Worm (Caenorhabditis elegans) whole organism, late embryonic: ENCODE results near the gene pph-6.

ENCODE experiments used
- C38D4.7 ChIP-seq: fragments of 200-800 bp; sonication (Bioruptor generic); optimal IDR thresholded peaks from 2 replicates; lab custom pipeline; 2018; ENCODE audit warnings: mild to moderate bottlenecking, missing genetic modification characterization, moderate library complexity, missing compliant biosample characterization
- F13H6.1 ChIP-seq: sonication (generic microtip); optimal IDR thresholded peaks from 2 replicates; lab custom pipeline; 2016; ENCODE audit warnings: missing genetic modification characterization, missing compliant biosample characterization
- K02D7.2 ChIP-seq: sonication (generic microtip); optimal IDR thresholded peaks from 2 replicates; lab custom pipeline; 2017; ENCODE audit warnings: mild to moderate bottlenecking, missing genetic modification characterization, missing compliant biosample characterization
- T23F11.4 ChIP-seq: fragments of 200-800 bp; sonication (Bioruptor generic); optimal IDR thresholded peaks from 2 replicates; lab custom pipeline; 2018; ENCODE audit warnings: mild to moderate bottlenecking, missing genetic modification characterization, missing compliant biosample characterization
- Y22D7AL.16 ChIP-seq: sonication (generic microtip); optimal IDR thresholded peaks from 2 replicates; lab custom pipeline; 2016; ENCODE audit warnings: missing genetic modification characterization, missing compliant biosample characterization
- ahr-1 ChIP-seq: sonication (generic microtip); optimal IDR thresholded peaks from 2 replicates; lab custom pipeline; 2016; ENCODE audit warnings: missing genetic modification characterization, missing compliant biosample characterization
- ama-1 ChIP-seq: fragments of 150-350 bp; optimal IDR thresholded peaks from 2 replicates; lab custom pipeline; 2014
- ceh-14 ChIP-seq: sonication (generic microtip); optimal IDR thresholded peaks from 2 replicates; lab custom pipeline; 2016; ENCODE audit warnings: missing genotype, missing genetic modification characterization, missing compliant biosample characterization
- ceh-2 ChIP-seq: sonication (generic microtip); optimal IDR thresholded peaks from 2 replicates; lab custom pipeline; 2016; ENCODE audit warnings: missing genotype, missing genetic modification characterization, missing compliant biosample characterization
- ceh-31 ChIP-seq: sonication (generic microtip); optimal IDR thresholded peaks from 2 replicates; lab custom pipeline; 2016; ENCODE audit warnings: missing genetic modification characterization, missing compliant biosample characterization
- ceh-34 ChIP-seq: sonication (generic microtip); optimal IDR thresholded peaks from 2 replicates; lab custom pipeline; 2016; ENCODE audit warnings: mild to moderate bottlenecking, missing genetic modification characterization, missing compliant biosample characterization
- ceh-48 ChIP-seq: sonication (generic microtip); optimal IDR thresholded peaks from 2 replicates; lab custom pipeline; 2016; ENCODE audit warnings: missing genetic modification characterization, inconsistent platforms, missing compliant biosample characterization
- che-1 ChIP-seq: sonication (generic microtip); optimal IDR thresholded peaks from 2 replicates; lab custom pipeline; 2016; ENCODE audit warnings: mild to moderate bottlenecking, missing genetic modification characterization, missing compliant biosample characterization
- dmd-4 ChIP-seq: sonication (generic microtip); optimal IDR thresholded peaks from 2 replicates; lab custom pipeline; 2016; ENCODE audit warnings: borderline replicate concordance, missing genetic modification characterization, missing compliant biosample characterization
- dve-1 ChIP-seq: sonication (generic microtip); optimal IDR thresholded peaks from 2 replicates; lab custom pipeline; 2017; ENCODE audit warnings: antibody characterized with exemption, mild to moderate bottlenecking, missing genetic modification characterization, missing compliant biosample characterization
- elt-2 ChIP-seq: sonication (generic microtip); optimal IDR thresholded peaks from 2 replicates; lab custom pipeline; 2016; ENCODE audit warnings: missing genetic modification reagents, missing genetic modification characterization, missing compliant biosample characterization
- ets-4 ChIP-seq: sonication (generic microtip); optimal IDR thresholded peaks from 2 replicates; lab custom pipeline; 2016; ENCODE audit warnings: missing genetic modification characterization, missing compliant biosample characterization
- eyg-1 ChIP-seq: sonication (generic microtip); optimal IDR thresholded peaks from 2 replicates; lab custom pipeline; 2016; ENCODE audit warnings: missing genotype, missing genetic modification characterization, missing compliant biosample characterization
- gmeb-2 ChIP-seq: sonication (generic microtip); optimal IDR thresholded peaks from 2 replicates; lab custom pipeline; 2016; ENCODE audit warnings: missing genetic modification characterization, inconsistent platforms, missing compliant biosample characterization
- hlh-30 ChIP-seq: sonication (generic microtip); optimal IDR thresholded peaks from 2 replicates; lab custom pipeline; 2017; ENCODE audit warnings: antibody characterized with exemption, missing genetic modification characterization, missing compliant biosample characterization; ENCODE audit not compliant: insufficient read depth
- lim-6 ChIP-seq: sonication (generic microtip); optimal IDR thresholded peaks from 2 replicates; lab custom pipeline; 2016; ENCODE audit warnings: missing genetic modification characterization, missing compliant biosample characterization
- mec-3 ChIP-seq: sonication (generic microtip); optimal IDR thresholded peaks from 2 replicates; lab custom pipeline; 2016; ENCODE audit warnings: borderline replicate concordance, missing genetic modification characterization, missing compliant biosample characterization
- nfya-1 ChIP-seq: sonication (generic microtip); optimal IDR thresholded peaks from 2 replicates; lab custom pipeline; 2017; ENCODE audit warnings: missing genetic modification characterization, mild to moderate bottlenecking, missing compliant biosample characterization, antibody characterized with exemption, moderate library complexity
- nhr-11 ChIP-seq: fragments of 150-350 bp; optimal IDR thresholded peaks from 2 replicates; lab custom pipeline; 2014; ENCODE audit warnings: missing biosample characterization, missing genetic modification characterization
- pros-1 ChIP-seq: fragments of 150-350 bp; optimal IDR thresholded peaks from 2 replicates; lab custom pipeline; 2014; ENCODE audit warnings: missing biosample characterization, missing genetic modification reagents, missing genetic modification characterization
- ref-2 ChIP-seq: sonication (generic microtip); optimal IDR thresholded peaks from 2 replicates; lab custom pipeline; 2016; ENCODE audit warnings: missing genetic modification characterization, missing compliant biosample characterization
- rnt-1 ChIP-seq: sonication (generic microtip); optimal IDR thresholded peaks from 2 replicates; lab custom pipeline; 2016; ENCODE audit warnings: missing genetic modification characterization, missing compliant biosample characterization
- sdc-2 ChIP-seq: sonication (generic microtip); optimal IDR thresholded peaks from 2 replicates; lab custom pipeline; 2016; ENCODE audit warnings: missing genotype, missing genetic modification characterization, missing compliant biosample characterization
- sox-2 ChIP-seq: fragments of 200-800 bp; sonication (Bioruptor generic); IDR thresholded peaks from 2 replicates; pipeline ENCODE4 v1.3.6; 2022; ENCODE audit warnings: missing genetic modification reagents, missing genetic modification characterization, missing compliant biosample characterization
- syd-9 ChIP-seq: sonication (generic microtip); optimal IDR thresholded peaks from 2 replicates; lab custom pipeline; 2016; ENCODE audit warnings: mild to moderate bottlenecking, missing genetic modification characterization, moderate library complexity, missing compliant biosample characterization
- tbx-2 ChIP-seq: sonication (generic microtip); optimal IDR thresholded peaks from 2 replicates; lab custom pipeline; 2016; ENCODE audit warnings: missing genetic modification characterization, missing compliant biosample characterization
- unc-3 ChIP-seq, 2 experiments: fragments of 200-800 bp in 1 of 2; sonication (Bioruptor generic) in 1 of 2; sonication (generic microtip) in 1 of 2; conservative IDR thresholded peaks in 1 of 2; optimal IDR thresholded peaks in 1 of 2; 2 replicates each; pipeline versions ENCODE4 v1.3.6 to Lab custom; 2016 to 2022; ENCODE audit warnings: missing compliant biosample characterization in 2 of 2, missing genetic modification characterization in 2 of 2, missing genetic modification reagents in 1 of 2
- unc-42 ChIP-seq: sonication (generic microtip); optimal IDR thresholded peaks from 2 replicates; lab custom pipeline; 2016; ENCODE audit warnings: missing genotype, missing genetic modification characterization, missing compliant biosample characterization
- unc-55 ChIP-seq: sonication (generic microtip); optimal IDR thresholded peaks from 2 replicates; lab custom pipeline; 2017; ENCODE audit warnings: missing biosample characterization, missing genetic modification reagents, missing genetic modification characterization
- unc-86 ChIP-seq: sonication (generic microtip); optimal IDR thresholded peaks from 2 replicates; lab custom pipeline; 2016; ENCODE audit warnings: missing genetic modification characterization, missing compliant biosample characterization
- zip-5 ChIP-seq: sonication (generic microtip); optimal IDR thresholded peaks from 2 replicates; lab custom pipeline; 2016; ENCODE audit warnings: missing genetic modification characterization, missing compliant biosample characterization

pph-6 gene

ce11 chrIII:3461403-3461802 lies at the start of gene pph-6:
pph-6 (plus strand) TSS chrIII:3461703.
- TF ChIP-seq Y22D7AL.16 (tag; lab: Kevin White, UChicago) = no peak
- TF ChIP-seq zip-5 = no peak
- TF ChIP-seq ahr-1 (tag; lab: Kevin White, UChicago) = no peak
- TF ChIP-seq ceh-14 = no peak

DNA sequence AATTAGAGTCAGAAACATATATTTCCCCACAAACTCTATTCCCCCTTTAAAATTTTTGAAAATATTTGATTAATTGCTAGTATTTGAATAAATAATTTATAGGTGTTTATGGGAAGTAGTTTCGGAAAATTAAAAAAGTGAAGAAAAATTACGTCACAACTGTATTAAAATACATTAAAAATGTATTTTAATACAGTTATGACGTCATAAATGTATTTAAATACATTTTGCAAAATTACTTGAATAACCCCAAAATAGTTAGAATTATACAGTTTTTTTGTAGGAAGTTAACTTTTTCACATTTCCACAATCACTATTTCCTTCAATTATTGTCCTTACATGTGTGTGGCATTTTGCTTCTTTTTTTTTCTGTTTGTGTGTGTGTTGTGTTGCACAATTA lies 48.1 kb upstream of the pph-6 start:
- no peak for TF ChIP-seq ceh-34 (tag; lab: Kevin White, UChicago)
- no peak for TF ChIP-seq nhr-11
- no peak for TF ChIP-seq mec-3 (tag; lab: Kevin White, UChicago)
- TF ChIP-seq nfya-1 (tag; lab: Kevin White, UChicago) = no peak
- TF ChIP-seq ets-4 (tag; lab: Kevin White, UChicago) = no peak
- no peak for TF ChIP-seq rnt-1 (tag; lab: Kevin White, UChicago)
- TF ChIP-seq dmd-4 (tag; lab: Kevin White, UChicago) = no peak
- TF ChIP-seq hlh-30 (tag; lab: Kevin White, UChicago) = no peak
- no peak for TF ChIP-seq sdc-2 (tag; lab: Kevin White, UChicago)
- no peak for TF ChIP-seq C38D4.7
- TF ChIP-seq K02D7.2 (tag; lab: Kevin White, UChicago) = no peak
- no peak for TF ChIP-seq eyg-1
- no peak for TF ChIP-seq pros-1 (tag; lab: Kevin White, UChicago)
- TF ChIP-seq ahr-1 (tag; lab: Kevin White, UChicago) = no peak
- no peak for TF ChIP-seq ref-2 (tag; lab: Kevin White, UChicago)
- TF ChIP-seq elt-2 (tag; lab: Kevin White, UChicago) = no peak
- no peak for TF ChIP-seq tbx-2 (tag; lab: Kevin White, UChicago)
- TF ChIP-seq ceh-31 (tag; lab: Kevin White, UChicago) = no peak
- TF ChIP-seq unc-55 (GFP tag; lab: Kevin White, UChicago) = no peak
- no peak for TF ChIP-seq F13H6.1 (tag; lab: Kevin White, UChicago)

DNA sequence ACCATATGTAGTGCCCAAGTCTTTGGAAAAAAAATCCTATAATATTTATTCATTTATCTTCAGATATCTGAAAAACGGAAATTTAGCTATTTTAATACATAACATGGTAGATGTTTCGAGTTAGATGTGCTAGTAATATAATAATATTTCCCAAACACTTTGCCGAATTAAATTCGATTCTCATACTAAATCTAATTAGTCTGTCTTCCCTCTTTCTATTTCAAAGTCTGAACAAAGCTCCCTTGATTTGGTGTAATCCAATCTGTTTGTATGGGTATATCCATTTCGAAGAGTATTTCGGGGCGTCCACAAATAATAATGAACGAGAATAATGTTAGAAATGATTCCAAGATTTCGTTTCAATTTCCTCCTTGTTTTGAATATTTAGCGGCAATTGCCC lies 47.1 kb upstream of the pph-6 start:
- TF ChIP-seq elt-2 (tag; lab: Kevin White, UChicago) = no peak
- TF ChIP-seq dve-1 (tag; lab: Kevin White, UChicago) = no peak
- no peak for TF ChIP-seq unc-55 (GFP tag; lab: Kevin White, UChicago)
- no peak for TF ChIP-seq ceh-48 (tag; lab: Kevin White, UChicago)
- no peak for TF ChIP-seq T23F11.4 (GFP tag; lab: Kevin White, UChicago)
- peak; percentile 97 for TF ChIP-seq unc-42 (tag; lab: Kevin White, UChicago)
- no peak for TF ChIP-seq sox-2 (GFP tag; lab: Robert Waterston, UW)
- no peak for TF ChIP-seq unc-3 (GFP tag; conservative IDR thresholded peaks at IDR 0.05; lab: Robert Waterston, UW)
- TF ChIP-seq unc-3 (tag; optimal IDR thresholded peaks at IDR 0.05; lab: Kevin White, UChicago) = no peak
- no peak for TF ChIP-seq ceh-2 (tag; lab: Kevin White, UChicago)
- TF ChIP-seq syd-9 (tag; lab: Kevin White, UChicago) = no peak
- no peak for TF ChIP-seq che-1 (tag; lab: Kevin White, UChicago)
- TF ChIP-seq Y22D7AL.16 (tag; lab: Kevin White, UChicago) = no peak
- TF ChIP-seq gmeb-2 (tag; lab: Kevin White, UChicago) = no peak
- TF ChIP-seq ceh-31 (tag; lab: Kevin White, UChicago) = peak; percentile 29

ce11 chrIII:3417453-3417852 lies 44.0 kb upstream of the pph-6 start:
- TF ChIP-seq lim-6 (tag; lab: Kevin White, UChicago) (no peak), zip-5 (no peak), unc-86 (no peak), ama-1 (lab: Kevin White, UChicago) (no peak), sdc-2 (tag; lab: Kevin White, UChicago) (no peak), ceh-31 (tag; lab: Kevin White, UChicago) (no peak), nhr-11 (no peak), nfya-1 (tag; lab: Kevin White, UChicago) (peak; percentile 82)
